Fruit fly (Drosophila melanogaster) Kc167 (cell line): ENCODE data around the gene CG42446.

Source experiments
- Myc ChIP-seq: fragments of >200 bp; optimal IDR thresholded peaks from 2 replicates; lab custom pipeline; 2017; ENCODE audit warnings: missing external identifiers
- Sin3A ChIP-seq: fragments of >200 bp; optimal IDR thresholded peaks from 2 replicates; lab custom pipeline; 2018; ENCODE audit warnings: missing external identifiers
- h ChIP-seq: fragments of >200 bp; optimal IDR thresholded peaks from 3 replicates; lab custom pipeline; 2018; ENCODE audit warnings: missing external identifiers
- insv ChIP-seq: fragments of >200 bp; optimal IDR thresholded peaks from 3 replicates; lab custom pipeline; 2018; ENCODE audit warnings: missing external identifiers
- psq ChIP-seq: fragments of >200 bp; optimal IDR thresholded peaks from 2 replicates; lab custom pipeline; 2017; ENCODE audit warnings: missing external identifiers
- ttk ChIP-seq: sonication (Bioruptor generic); optimal IDR thresholded peaks from 2 replicates; lab custom pipeline; 2017; ENCODE audit warnings: missing external identifiers

DNA sequence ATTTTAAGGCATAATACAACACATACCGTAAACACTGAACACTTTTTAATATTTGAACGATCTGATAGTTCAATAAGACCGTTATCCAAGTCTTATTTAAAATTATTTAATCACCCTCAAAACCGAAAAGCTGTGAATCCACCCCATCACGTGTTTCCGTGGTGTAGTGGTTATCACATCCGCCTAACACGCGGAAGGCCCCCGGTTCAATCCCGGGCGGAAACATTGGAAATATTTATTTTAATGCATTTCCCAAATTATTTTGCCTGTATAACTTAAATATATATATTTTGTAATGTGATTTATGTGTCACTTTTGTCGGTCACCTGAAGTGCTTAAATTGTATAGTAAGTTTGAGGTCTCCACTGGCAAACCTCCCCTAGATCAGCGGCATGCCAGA, 38.4 kb downstream of the CG42446 start, which contains the start of gene CG44044:
- TF ChIP-seq h = no peak
- TF ChIP-seq psq = no peak
- TF ChIP-seq Myc = no peak
- TF ChIP-seq ttk (lab: Kevin White, UChicago) = no peak
- TF ChIP-seq Sin3A = no peak
- no peak for TF ChIP-seq insv (lab: Kevin White, UChicago)
